Worm (Caenorhabditis elegans): ENCODE data around the gene K04G7.1.

DNA sequence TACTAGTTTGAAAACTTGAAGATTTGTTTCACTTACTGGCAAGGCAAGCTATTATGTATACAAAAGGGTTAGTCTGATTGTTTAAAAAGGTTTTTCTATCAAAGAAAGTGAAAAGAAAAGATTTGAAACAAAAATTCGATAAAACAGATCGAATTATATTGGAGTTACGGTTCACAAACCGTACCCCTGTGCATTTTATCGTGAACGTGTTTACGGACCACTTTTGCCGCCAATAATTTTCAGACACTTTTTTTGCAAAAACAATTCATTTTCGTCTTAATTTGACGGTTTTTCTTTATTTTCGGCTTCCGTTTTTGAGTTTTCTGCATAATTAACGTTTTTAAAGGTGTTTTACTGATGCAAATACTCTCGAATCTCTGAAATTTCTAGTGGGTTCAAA is 2.8 kb downstream of the K04G7.1 start:
- TF ChIP-seq elt-3 (tag; optimal IDR thresholded peaks at IDR 0.05), result no peak
- no peak for TF ChIP-seq ama-1 (optimal IDR thresholded peaks at IDR 0.05)
- TF ChIP-seq pha-4 (tag; optimal IDR thresholded peaks at IDR 0.05), result no peak
- no peak for TF ChIP-seq lin-15B (tag; optimal IDR thresholded peaks at IDR 0.05)
- no peak for TF ChIP-seq mdl-1 (tag; optimal IDR thresholded peaks at IDR 0.05)
- no peak for TF ChIP-seq nhr-237 (tag; optimal IDR thresholded peaks at IDR 0.05)
- no peak for TF ChIP-seq nfya-1 (tag; optimal IDR thresholded peaks at IDR 0.05; ENCODE audit: insufficient read depth)
- TF ChIP-seq nhr-25 (tag; optimal IDR thresholded peaks at IDR 0.05), result no peak
- no peak for TF ChIP-seq ztf-11 (tag; optimal IDR thresholded peaks at IDR 0.05)
- no peak for TF ChIP-seq pqm-1 (tag; optimal IDR thresholded peaks at IDR 0.05)
- TF ChIP-seq ztf-4 (tag; optimal IDR thresholded peaks at IDR 0.05), result no peak
- no peak for TF ChIP-seq ZK546.5 (tag; optimal IDR thresholded peaks at IDR 0.05)
- TF ChIP-seq tbx-2 (tag; optimal IDR thresholded peaks at IDR 0.05), result no peak
- no peak for TF ChIP-seq nhr-76 (tag; optimal IDR thresholded peaks at IDR 0.05)
